Fruit fly (Drosophila melanogaster) S2 (cell line): ENCODE results near the gene AdamTS-A.

Experiments
- CG8478 ChIP-seq: fragments of >200 bp; optimal IDR thresholded peaks from 2 replicates; lab custom pipeline; 2018
- CTCF ChIP-seq, 2 experiments: fragments of >200 bp; optimal IDR thresholded peaks; 2 replicates each; lab custom pipeline; 2018

- TF ChIP-seq CTCF (optimal IDR thresholded peaks at IDR 0.05; lab: Kevin White, UChicago) (no peak), CG8478 (no peak)
Observed at dm6 chr3R:15414936-15415601, 60.9 kb downstream of the AdamTS-A start.
